Fruit fly (Drosophila melanogaster) whole organism, embryonic: ENCODE results near the gene slif.

ENCODE experiments used
- Adf1 ChIP-seq: fragments of 200-800 bp; sonication (Bioruptor generic); IDR thresholded peaks from 2 replicates; pipeline ENCODE4 v1.3.6; 2022; ENCODE audit warnings: missing biosample characterization, missing genetic modification characterization
- Aef1 ChIP-seq: fragments of 200-800 bp; sonication (Bioruptor generic); IDR thresholded peaks from 3 replicates; pipeline ENCODE4 v1.3.6; 2022; ENCODE audit warnings: missing biosample characterization, missing genetic modification characterization
- CG11398 ChIP-seq: fragments of 200-800 bp; sonication (Bioruptor generic); optimal IDR thresholded peaks from 2 replicates; lab custom pipeline; 2016; ENCODE audit warnings: missing biosample characterization, missing genetic modification characterization
- CG11504 ChIP-seq: fragments of 200-800 bp; sonication (Bioruptor generic); optimal IDR thresholded peaks from 3 replicates; lab custom pipeline; 2019; ENCODE audit warnings: missing biosample characterization, mild to moderate bottlenecking, missing genetic modification characterization, moderate library complexity
- CG11696 ChIP-seq: fragments of 200-800 bp; sonication (Bioruptor generic); IDR thresholded peaks from 2 replicates; pipeline ENCODE4 v1.3.6; 2022; ENCODE audit warnings: missing biosample characterization, missing genetic modification characterization
- CG14667 ChIP-seq: fragments of 200-800 bp; sonication (Bioruptor generic); IDR thresholded peaks from 2 replicates; pipeline ENCODE4 v1.3.6; 2022; ENCODE audit warnings: missing biosample characterization, missing genetic modification characterization
- CG14710 ChIP-seq: fragments of 200-800 bp; sonication (Bioruptor generic); optimal IDR thresholded peaks from 3 replicates; lab custom pipeline; 2019; ENCODE audit warnings: missing biosample characterization, mild to moderate bottlenecking, missing genetic modification characterization, moderate library complexity
- CG1603 ChIP-seq: fragments of 200-800 bp; sonication (Bioruptor generic); optimal IDR thresholded peaks from 2 replicates; lab custom pipeline; 2019; ENCODE audit warnings: missing biosample characterization, mild to moderate bottlenecking, missing genetic modification characterization, moderate library complexity
- CG2116 ChIP-seq: fragments of 200-800 bp; sonication (Bioruptor generic); optimal IDR thresholded peaks from 3 replicates; lab custom pipeline; 2018; ENCODE audit warnings: missing biosample characterization, mild to moderate bottlenecking, missing genetic modification characterization
- CG2120 ChIP-seq: fragments of 200-800 bp; sonication (Bioruptor generic); optimal IDR thresholded peaks from 3 replicates; lab custom pipeline; 2016; ENCODE audit warnings: missing biosample characterization, missing genetic modification characterization
- CG2889 ChIP-seq: fragments of 200-800 bp; sonication (Bioruptor generic); IDR thresholded peaks from 3 replicates; pipeline ENCODE4 v1.3.6; 2022; ENCODE audit warnings: missing biosample characterization, missing genetic modification characterization
- CG31388 ChIP-seq: fragments of 200-800 bp; sonication (Bioruptor generic); optimal IDR thresholded peaks from 2 replicates; lab custom pipeline; 2016; ENCODE audit warnings: missing biosample characterization, missing genetic modification characterization
- CG4617 ChIP-seq: fragments of 200-800 bp; sonication (Bioruptor generic); optimal IDR thresholded peaks from 3 replicates; lab custom pipeline; 2016; ENCODE audit warnings: missing biosample characterization, missing genetic modification characterization, borderline replicate concordance
- CG5180 ChIP-seq: fragments of 200-800 bp; sonication (Bioruptor generic); optimal IDR thresholded peaks from 3 replicates; lab custom pipeline; 2017; ENCODE audit warnings: missing biosample characterization, missing genetic modification characterization, mild to moderate bottlenecking, moderate library complexity, missing genetic modification reagents
- CG6689 ChIP-seq: fragments of 200-800 bp; sonication (Bioruptor generic); IDR thresholded peaks from 2 replicates; pipeline ENCODE4 v1.3.6; 2022; ENCODE audit warnings: missing biosample characterization, missing genetic modification characterization
- CG6765 ChIP-seq: fragments of 200-800 bp; sonication (Bioruptor generic); optimal IDR thresholded peaks from 3 replicates; lab custom pipeline; 2017; ENCODE audit warnings: missing biosample characterization, mild to moderate bottlenecking, missing genetic modification characterization
- CG7372 ChIP-seq: fragments of 200-800 bp; sonication (Bioruptor generic); IDR thresholded peaks from 2 replicates; pipeline ENCODE4 v1.3.6; 2022; ENCODE audit warnings: missing biosample characterization, missing genetic modification characterization
- CG7556 ChIP-seq: fragments of 200-800 bp; sonication (Bioruptor generic); optimal IDR thresholded peaks from 2 replicates; lab custom pipeline; 2017; ENCODE audit warnings: missing biosample characterization, mild to moderate bottlenecking, missing genetic modification characterization
- CG7963 ChIP-seq: fragments of 200-800 bp; sonication (Bioruptor generic); IDR thresholded peaks from 3 replicates; pipeline ENCODE4 v1.3.6; 2022; ENCODE audit warnings: missing biosample characterization, missing genetic modification characterization; ENCODE audit not compliant: partially characterized antibody
- CG8359 ChIP-seq: fragments of 200-800 bp; sonication (Bioruptor generic); optimal IDR thresholded peaks from 2 replicates; lab custom pipeline; 2017; ENCODE audit warnings: missing biosample characterization, mild to moderate bottlenecking, missing genetic modification characterization, borderline replicate concordance
- CG9215 ChIP-seq: fragments of 200-800 bp; sonication (Bioruptor generic); IDR thresholded peaks from 2 replicates; pipeline ENCODE4 v1.3.6; 2022; ENCODE audit warnings: missing biosample characterization, missing genetic modification characterization
- Chrac-16 ChIP-seq: fragments of 200-800 bp; sonication (Bioruptor generic); optimal IDR thresholded peaks from 3 replicates; lab custom pipeline; 2016; ENCODE audit warnings: missing biosample characterization, missing genetic modification characterization
- Doc2 ChIP-seq: fragments of 200-800 bp; sonication (Bioruptor generic); IDR thresholded peaks from 2 replicates; pipeline ENCODE4 v1.3.6; 2022; ENCODE audit warnings: missing biosample characterization, missing genetic modification characterization
- Ets65A ChIP-seq: fragments of 200-800 bp; sonication (Bioruptor generic); peaks from one replicate; lab custom pipeline; 2016; ENCODE audit warnings: missing biosample characterization, missing genetic modification characterization
- Hand ChIP-seq: fragments of 200-800 bp; sonication (Bioruptor generic); optimal IDR thresholded peaks from 2 replicates; lab custom pipeline; 2017; ENCODE audit warnings: mild to moderate bottlenecking, missing biosample characterization, missing genetic modification reagents, missing genetic modification characterization
- HmgD ChIP-seq: fragments of 200-800 bp; sonication (Bioruptor generic); optimal IDR thresholded peaks from 3 replicates; lab custom pipeline; 2016; ENCODE audit warnings: missing biosample characterization, missing genetic modification characterization
- Hsf ChIP-seq: fragments of 200-800 bp; sonication (Bioruptor generic); optimal IDR thresholded peaks from 3 replicates; lab custom pipeline; 2016; ENCODE audit warnings: missing biosample characterization, missing genetic modification characterization
- MESR4 ChIP-seq: fragments of 200-800 bp; sonication (Bioruptor generic); optimal IDR thresholded peaks from 2 replicates; lab custom pipeline; 2018; ENCODE audit warnings: missing biosample characterization, mild to moderate bottlenecking, missing genetic modification characterization, moderate library complexity
- Med ChIP-seq: fragments of 200-800 bp; sonication (Bioruptor generic); peaks from one replicate; lab custom pipeline; 2016; ENCODE audit warnings: missing biosample characterization, missing genetic modification characterization, mild to moderate bottlenecking, inconsistent platforms, moderate library complexity
- NFAT ChIP-seq: fragments of 200-800 bp; sonication (Bioruptor generic); IDR thresholded peaks from 2 replicates; pipeline ENCODE4 v1.3.6; 2022; ENCODE audit warnings: missing biosample characterization, missing genetic modification characterization
- Tbp ChIP-seq: fragments of >200 bp; optimal IDR thresholded peaks from 2 replicates; lab custom pipeline; 2018; ENCODE audit warnings: missing biosample characterization, missing genetic modification characterization
- abd-A ChIP-seq: fragments of 200-800 bp; sonication (Bioruptor generic); optimal IDR thresholded peaks from 3 replicates; lab custom pipeline; 2019; ENCODE audit warnings: missing biosample characterization, mild to moderate bottlenecking, missing genetic modification characterization, moderate library complexity
- az2 ChIP-seq: fragments of 200-800 bp; sonication (Bioruptor generic); optimal IDR thresholded peaks from 3 replicates; lab custom pipeline; 2016; ENCODE audit warnings: missing biosample characterization, missing genetic modification characterization
- bbx ChIP-seq: fragments of 200-800 bp; sonication (Bioruptor generic); IDR thresholded peaks from 2 replicates; pipeline ENCODE4 v1.3.6; 2022; ENCODE audit warnings: missing biosample characterization, missing genetic modification characterization; ENCODE audit not compliant: partially characterized antibody
- bigmax ChIP-seq: fragments of 200-800 bp; sonication (Bioruptor generic); optimal IDR thresholded peaks from 2 replicates; lab custom pipeline; 2018; ENCODE audit warnings: missing biosample characterization, mild to moderate bottlenecking, missing genetic modification characterization
- croc ChIP-seq: fragments of 200-800 bp; sonication (Bioruptor generic); conservative IDR thresholded peaks from 3 replicates; pipeline ENCODE4 v1.3.6; 2022; ENCODE audit warnings: missing biosample characterization, missing genetic modification characterization
- da ChIP-seq: fragments of 200-800 bp; sonication (Bioruptor generic); optimal IDR thresholded peaks from 2 replicates; lab custom pipeline; 2016; ENCODE audit warnings: missing biosample characterization, missing genetic modification characterization
- dan ChIP-seq: fragments of 200-800 bp; sonication (Bioruptor generic); IDR thresholded peaks from 2 replicates; pipeline ENCODE4 v1.3.6; 2022; ENCODE audit warnings: missing biosample characterization, missing genetic modification characterization
- dati ChIP-seq: fragments of 200-800 bp; sonication (Bioruptor generic); IDR thresholded peaks from 2 replicates; pipeline ENCODE4 v1.3.6; 2022; ENCODE audit warnings: missing biosample characterization, missing genetic modification characterization
- dmrt99B ChIP-seq: fragments of 200-800 bp; sonication (Bioruptor generic); optimal IDR thresholded peaks from 2 replicates; lab custom pipeline; 2018; ENCODE audit warnings: missing biosample characterization, mild to moderate bottlenecking, missing genetic modification characterization, moderate library complexity
- emc ChIP-seq: fragments of 200-800 bp; sonication (Bioruptor generic); optimal IDR thresholded peaks from 2 replicates; lab custom pipeline; 2016; ENCODE audit warnings: missing biosample characterization, missing genetic modification characterization
- ind ChIP-seq: fragments of 200-800 bp; sonication (Bioruptor generic); optimal IDR thresholded peaks from 3 replicates; lab custom pipeline; 2016; ENCODE audit warnings: missing biosample characterization, missing genetic modification characterization
- jigr1 ChIP-seq: fragments of 200-800 bp; sonication (Bioruptor generic); IDR thresholded peaks from 3 replicates; pipeline ENCODE4 v1.3.6; 2022; ENCODE audit warnings: missing biosample characterization, missing genetic modification characterization
- lmd ChIP-seq: fragments of 200-800 bp; sonication (Bioruptor generic); IDR thresholded peaks from 2 replicates; pipeline ENCODE4 v1.3.6; 2022; ENCODE audit warnings: missing biosample characterization, missing genetic modification characterization
- nau ChIP-seq: fragments of 200-800 bp; sonication (Bioruptor generic); optimal IDR thresholded peaks from 3 replicates; lab custom pipeline; 2017; ENCODE audit warnings: missing biosample characterization, mild to moderate bottlenecking, missing genetic modification characterization, missing genetic modification reagents
- nerfin-2 ChIP-seq: fragments of 200-800 bp; sonication (Bioruptor generic); IDR thresholded peaks from 2 replicates; pipeline ENCODE4 v1.3.6; 2022; ENCODE audit warnings: missing biosample characterization, missing genetic modification characterization; ENCODE audit not compliant: partially characterized antibody
- peb ChIP-seq: fragments of 200-800 bp; sonication (Bioruptor generic); IDR thresholded peaks from 2 replicates; pipeline ENCODE4 v1.3.6; 2022; ENCODE audit warnings: missing biosample characterization, missing genetic modification characterization
- pnt ChIP-seq: fragments of 200-800 bp; sonication (Bioruptor generic); optimal IDR thresholded peaks from 3 replicates; lab custom pipeline; 2016; ENCODE audit warnings: missing biosample characterization, missing genetic modification characterization
- rib ChIP-seq: fragments of 200-800 bp; sonication (Bioruptor generic); IDR thresholded peaks from 2 replicates; pipeline ENCODE4 v1.3.6; 2022; ENCODE audit warnings: missing biosample characterization, missing genetic modification characterization
- schlank ChIP-seq: fragments of 200-800 bp; sonication (Bioruptor generic); optimal IDR thresholded peaks from 2 replicates; lab custom pipeline; 2018; ENCODE audit warnings: missing biosample characterization, mild to moderate bottlenecking, missing genetic modification characterization
- toy ChIP-seq: fragments of 200-800 bp; sonication (Bioruptor generic); IDR thresholded peaks from 2 replicates; pipeline ENCODE4 v1.3.6; 2022; ENCODE audit warnings: missing biosample characterization, missing genetic modification characterization

Gene slif

DNA sequence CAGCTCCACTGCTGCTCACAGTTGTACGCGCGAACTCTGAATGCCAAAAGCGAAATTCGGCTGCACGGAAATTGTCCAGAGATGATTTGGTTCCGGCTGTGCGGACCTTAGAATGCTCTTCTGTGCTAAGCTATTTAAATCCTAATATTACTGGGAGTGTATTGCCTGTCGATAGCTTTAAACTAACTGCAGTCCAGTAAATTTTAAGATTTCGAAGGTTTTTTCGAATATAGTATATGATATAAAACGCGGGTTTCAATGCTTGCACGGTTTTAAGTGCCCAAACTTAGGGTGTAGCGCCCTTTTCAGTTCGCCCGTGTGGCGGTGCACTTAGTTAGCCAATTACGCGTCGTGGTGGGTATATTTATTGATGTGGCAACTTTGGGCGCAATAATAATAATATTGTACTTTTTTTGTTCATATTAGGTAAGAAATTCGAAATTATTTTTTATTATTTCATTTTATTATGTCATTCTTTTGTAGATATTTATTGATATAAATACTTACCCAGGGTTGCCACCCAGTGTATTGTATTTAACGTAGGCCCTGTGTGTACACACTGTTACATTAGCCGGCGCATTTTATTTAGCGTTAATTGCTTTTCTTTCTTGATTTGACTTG, 2.0 kb upstream of the slif start, which contains the start of the genes Chro and Ssl1 (continued):
- TF ChIP-seq CG6689 (GFP tag; lab: Robert Waterston, UW) = peak; percentile 100
- TF ChIP-seq MESR4 (GFP tag; lab: Kevin White, UChicago) = peak; percentile 95
- TF ChIP-seq Adf1 (GFP tag; lab: Robert Waterston, UW) = peak; percentile 94
- peak; percentile 99 for TF ChIP-seq CG1603 (tag; lab: Kevin White, UChicago)
- peak; percentile 99 for TF ChIP-seq emc (GFP tag; lab: Kevin White, UChicago)
- peak; percentile 100 for TF ChIP-seq ind
- TF ChIP-seq CG2889 = peak; percentile 100
- no peak for TF ChIP-seq nerfin-2 (GFP tag; lab: Robert Waterston, UW)
- TF ChIP-seq bbx (GFP tag; lab: Robert Waterston, UW) = no peak
- TF ChIP-seq croc (GFP tag; lab: Robert Waterston, UW) = peak; percentile 100
- peak; percentile 100 for TF ChIP-seq dmrt99B
- TF ChIP-seq CG11398 = peak; percentile 100
- peak; percentile 100 for TF ChIP-seq pnt (GFP tag; lab: Kevin White, UChicago)
- TF ChIP-seq Ets65A (GFP tag; lab: Kevin White, UChicago) = peak; percentile 100
- TF ChIP-seq CG7963 (GFP tag; lab: Robert Waterston, UW) = no peak
- peak; percentile 99 for TF ChIP-seq CG11504 (tag; lab: Kevin White, UChicago)
- peak; percentile 99 for TF ChIP-seq rib
- peak; percentile 100 for TF ChIP-seq CG2120
- TF ChIP-seq CG7372 = peak; percentile 100
- TF ChIP-seq Tbp (GFP tag; lab: Kevin White, UChicago) = no peak
- TF ChIP-seq CG14710 = peak; percentile 100
- peak; percentile 95 for TF ChIP-seq abd-A (tag; lab: Kevin White, UChicago)
- peak; percentile 100 for TF ChIP-seq az2 (GFP tag; lab: Kevin White, UChicago)
- peak; percentile 97 for TF ChIP-seq CG8359 (GFP tag; lab: Kevin White, UChicago)
- TF ChIP-seq lmd (GFP tag; lab: Robert Waterston, UW) = peak; percentile 100
- TF ChIP-seq jigr1 (GFP tag; lab: Robert Waterston, UW) = peak; percentile 100
- TF ChIP-seq Doc2 (GFP tag; lab: Robert Waterston, UW) = peak; percentile 99
- TF ChIP-seq CG6765 (GFP tag; lab: Kevin White, UChicago) = peak; percentile 99
- TF ChIP-seq CG7556 (GFP tag; lab: Kevin White, UChicago) = peak; percentile 100
- TF ChIP-seq CG31388 (GFP tag; lab: Kevin White, UChicago) = peak; percentile 100
- TF ChIP-seq CG5180 = peak; percentile 94
- TF ChIP-seq CG11696 (GFP tag; lab: Robert Waterston, UW) = peak; percentile 97
- peak; percentile 100 for TF ChIP-seq Chrac-16
- peak; percentile 100 for TF ChIP-seq dan (GFP tag; lab: Robert Waterston, UW)
- peak; percentile 87 for TF ChIP-seq bigmax (GFP tag; lab: Kevin White, UChicago)
- TF ChIP-seq toy = peak; percentile 99
- peak; percentile 100 for TF ChIP-seq Med (GFP tag; lab: Kevin White, UChicago)
- TF ChIP-seq HmgD (GFP tag; lab: Kevin White, UChicago) = peak; percentile 100
- TF ChIP-seq peb (GFP tag; lab: Robert Waterston, UW) = peak; percentile 100
- peak; percentile 100 for TF ChIP-seq Aef1 (GFP tag; lab: Robert Waterston, UW)
- TF ChIP-seq CG4617 (GFP tag; lab: Kevin White, UChicago) = peak; percentile 100
- TF ChIP-seq da = peak; percentile 100
- peak; percentile 99 for TF ChIP-seq NFAT (GFP tag; lab: Robert Waterston, UW)
- peak; percentile 99 for TF ChIP-seq schlank (tag; lab: Kevin White, UChicago)
- TF ChIP-seq CG14667 (GFP tag; lab: Robert Waterston, UW) = peak; percentile 100
- TF ChIP-seq Hsf = peak; percentile 100
- peak; percentile 100 for TF ChIP-seq nau (GFP tag; lab: Kevin White, UChicago)
- peak; percentile 99 for TF ChIP-seq Hand (GFP tag; lab: Kevin White, UChicago)
- TF ChIP-seq CG9215 (GFP tag; lab: Robert Waterston, UW) = peak; percentile 99
- TF ChIP-seq CG2116 = peak; percentile 98
- TF ChIP-seq dati (GFP tag; lab: Robert Waterston, UW) = peak; percentile 99
